Fruit fly (Drosophila melanogaster): ENCODE results near the gene VhaM9.7-a.

Gene VhaM9.7-a

DNA sequence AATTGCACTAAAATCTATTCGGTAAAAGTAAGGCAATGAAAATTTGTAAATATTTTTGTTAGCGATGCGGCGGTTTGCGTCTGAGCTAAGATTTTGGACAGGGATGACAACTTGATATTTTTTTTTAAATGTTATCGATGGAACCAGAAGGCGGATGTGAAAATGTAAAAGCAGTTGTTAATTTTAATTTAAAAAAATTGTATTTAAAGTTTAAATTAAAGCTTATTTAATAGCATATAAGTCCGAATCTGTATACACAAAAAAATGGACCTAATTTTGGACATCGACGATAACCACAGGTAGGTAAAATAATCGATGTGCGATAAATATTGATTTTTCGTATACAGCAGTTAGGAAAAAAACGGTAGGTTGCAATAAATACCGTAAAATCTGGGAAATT lies at the start of gene VhaM9.7-a, which contains the start of gene CG11586 (continued):
- TF ChIP-seq Oli (tag; optimal IDR thresholded peaks at IDR 0.05) (no peak), ewg (GFP tag; optimal IDR thresholded peaks at IDR 0.05) (peak; percentile 8), CG3847 (GFP tag; IDR thresholded peaks at IDR 0.05) (no peak), phol (tag; optimal IDR thresholded peaks at IDR 0.05) (peak; percentile 55), CG6654 (GFP tag; optimal IDR thresholded peaks at IDR 0.05) (no peak), cad (GFP tag; optimal IDR thresholded peaks at IDR 0.05) (no peak), CG3163 (GFP tag; optimal IDR thresholded peaks at IDR 0.05) (no peak), CG13624 (GFP tag; optimal IDR thresholded peaks at IDR 0.05) (peak; percentile 41), CG18764 (GFP tag; optimal IDR thresholded peaks at IDR 0.05) (peak; percentile 2), CG17361 (GFP tag; IDR thresholded peaks at IDR 0.05) (peak; percentile 47; the same call in 1 of the 3 replicates), gsb-n (tag; optimal IDR thresholded peaks at IDR 0.05) (peak; percentile 11), CG34422 (GFP tag; IDR thresholded peaks at IDR 0.05) (no peak), E2f1 (GFP tag; IDR thresholded peaks at IDR 0.05) (no peak), CG31388 (GFP tag; optimal IDR thresholded peaks at IDR 0.05) (peak; percentile 13), pum (GFP tag; optimal IDR thresholded peaks at IDR 0.05) (no peak), CG1603 (tag; optimal IDR thresholded peaks at IDR 0.05) (peak; percentile 18), Opbp (GFP tag; IDR thresholded peaks at IDR 0.05; ENCODE audit: partially characterized antibody) (0 out of 3 replicates have a peak, but pooled peaks have one; percentile 17), CG11093 (GFP tag; IDR thresholded peaks at IDR 0.05) (no peak), onecut (GFP tag; IDR thresholded peaks at IDR 0.05) (peak; percentile 100), dm (GFP tag; optimal IDR thresholded peaks at IDR 0.05) (peak; percentile 1), Ssrp (tag; optimal IDR thresholded peaks at IDR 0.05) (no peak), CG34224 (GFP tag; IDR thresholded peaks at IDR 0.05; ENCODE audit: partially characterized antibody) (peak; percentile 71), trem (tag; optimal IDR thresholded peaks at IDR 0.05) (peak; percentile 99), luna (GFP tag; optimal IDR thresholded peaks at IDR 0.05) (no peak), CG18476 (GFP tag; optimal IDR thresholded peaks at IDR 0.05) (no peak), CG17829 (tag; optimal IDR thresholded peaks at IDR 0.05) (peak; percentile 36), CTCF (GFP tag; optimal IDR thresholded peaks at IDR 0.05) (peak; percentile 41), CG9609 (GFP tag; optimal IDR thresholded peaks at IDR 0.05) (no peak), CG30431 (GFP tag; optimal IDR thresholded peaks at IDR 0.05) (no peak), Rfx (GFP tag; IDR thresholded peaks at IDR 0.05) (no peak), CG13894 (tag; optimal IDR thresholded peaks at IDR 0.05) (no peak), Side (GFP tag; optimal IDR thresholded peaks at IDR 0.05) (no peak), gsb (GFP tag; IDR thresholded peaks at IDR 0.05) (no peak), emc (GFP tag; optimal IDR thresholded peaks at IDR 0.05) (no peak), jigr1 (GFP tag; IDR thresholded peaks at IDR 0.05) (no peak), Atf6 (GFP tag; IDR thresholded peaks at IDR 0.05) (0 out of 2 replicates have a peak, but pooled peaks have one; percentile 23), gcm (GFP tag; optimal IDR thresholded peaks at IDR 0.05) (no peak), CG8924 (tag; optimal IDR thresholded peaks at IDR 0.05) (peak; percentile 16), CG14710 (tag; optimal IDR thresholded peaks at IDR 0.05) (peak; percentile 76), stc (GFP tag; IDR thresholded peaks at IDR 0.05) (no peak), Asciz (GFP tag; optimal IDR thresholded peaks at IDR 0.05) (no peak), CG30020 (tag; optimal IDR thresholded peaks at IDR 0.05) (peak; percentile 34), Kr (GFP tag; optimal IDR thresholded peaks at IDR 0.05) (no peak), Hmr (GFP tag; optimal IDR thresholded peaks at IDR 0.05) (peak; percentile 25), corto (GFP tag; optimal IDR thresholded peaks at IDR 0.05) (no peak), CG15514 (GFP tag; optimal IDR thresholded peaks at IDR 0.05) (peak; percentile 92), Ptx1 (GFP tag; IDR thresholded peaks at IDR 0.05) (no peak), sna (GFP tag; IDR thresholded peaks at IDR 0.05; ENCODE audit: partially characterized antibody) (peak; percentile 68), CG3995 (GFP tag; optimal IDR thresholded peaks at IDR 0.05) (no peak), slou (GFP tag; optimal IDR thresholded peaks at IDR 0.05) (peak; percentile 20), CG16813 (GFP tag; IDR thresholded peaks at IDR 0.05; ENCODE audit: partially characterized antibody) (peak; percentile 55), ato (GFP tag; IDR thresholded peaks at IDR 0.05; ENCODE audit: partially characterized antibody) (0 out of 2 replicates have a peak, but pooled peaks have one; percentile 6)
